Worm (Caenorhabditis elegans) whole organism, L3 larva: ENCODE measurements around the gene dyf-19.
A peak's percentile ranks its signal among the peaks of the same experiment; 100 is the strongest.

Experiments
- R02D3.7 ChIP-seq: fragments of 150-350 bp; optimal IDR thresholded peaks from 2 replicates; lab custom pipeline; 2014; ENCODE audit warnings: missing biosample characterization, missing genetic modification characterization
- ZK546.5 ChIP-seq: sonication (generic microtip); optimal IDR thresholded peaks from 2 replicates; lab custom pipeline; 2017; ENCODE audit warnings: missing biosample characterization, missing genetic modification characterization
- aly-2 ChIP-seq: fragments of 150-350 bp; optimal IDR thresholded peaks from 2 replicates; lab custom pipeline; 2014; ENCODE audit warnings: missing biosample characterization, missing genetic modification characterization
- ama-1 ChIP-seq: fragments of 150-350 bp; optimal IDR thresholded peaks from 2 replicates; lab custom pipeline; 2018
- ceh-16 ChIP-seq: sonication (generic microtip); optimal IDR thresholded peaks from 2 replicates; lab custom pipeline; 2017; ENCODE audit warnings: missing biosample characterization, missing genetic modification characterization
- ceh-28 ChIP-seq: fragments of 150-350 bp; optimal IDR thresholded peaks from 2 replicates; lab custom pipeline; 2014; ENCODE audit warnings: missing biosample characterization, missing genetic modification reagents, missing genetic modification characterization
- ceh-82 ChIP-seq: fragments of 150-350 bp; optimal IDR thresholded peaks from 2 replicates; lab custom pipeline; 2014; ENCODE audit warnings: missing biosample characterization, missing genetic modification characterization
- ceh-9 ChIP-seq: sonication (generic microtip); optimal IDR thresholded peaks from 2 replicates; lab custom pipeline; 2018; ENCODE audit warnings: missing biosample characterization, missing genetic modification characterization
- daf-12 ChIP-seq: fragments of 150-350 bp; optimal IDR thresholded peaks from 2 replicates; lab custom pipeline; 2014; ENCODE audit warnings: missing biosample characterization, missing genetic modification reagents, missing genetic modification characterization
- egl-27 ChIP-seq: sonication (generic microtip); optimal IDR thresholded peaks from 4 replicates; lab custom pipeline; 2017; ENCODE audit warnings: missing biosample characterization, missing genetic modification reagents, missing genetic modification characterization
- egl-5 ChIP-seq: fragments of 150-350 bp; optimal IDR thresholded peaks from 2 replicates; lab custom pipeline; 2017; ENCODE audit warnings: missing biosample characterization, missing genetic modification reagents, missing genetic modification characterization, inconsistent platforms
- elt-1 ChIP-seq: fragments of 150-350 bp; optimal IDR thresholded peaks from 2 replicates; lab custom pipeline; 2014; ENCODE audit warnings: missing biosample characterization, missing genetic modification characterization
- elt-2 ChIP-seq: sonication (generic microtip); optimal IDR thresholded peaks from 2 replicates; lab custom pipeline; 2016; ENCODE audit warnings: missing genetic modification reagents, mild to moderate bottlenecking, missing genetic modification characterization, missing compliant biosample characterization
- elt-3 ChIP-seq, 3 experiments: fragments of 150-350 bp in 1 of 3; sonication (generic microtip) in 2 of 3; optimal IDR thresholded peaks; 2 replicates in 2 of 3; 4 replicates in 1 of 3; lab custom pipeline; 2014 to 2017; ENCODE audit warnings: missing biosample characterization in 3 of 3, missing genetic modification characterization in 3 of 3
- eor-1 ChIP-seq, 2 experiments: fragments of 150-350 bp; optimal IDR thresholded peaks; 2 replicates each; lab custom pipeline; 2014 to 2018; ENCODE audit warnings: missing biosample characterization in 2 of 2, missing genetic modification characterization in 2 of 2
- fkh-10 ChIP-seq: sonication (generic microtip); optimal IDR thresholded peaks from 2 replicates; lab custom pipeline; 2017; ENCODE audit warnings: missing biosample characterization, missing genetic modification reagents, missing genetic modification characterization
- fkh-2 ChIP-seq: fragments of 150-350 bp; optimal IDR thresholded peaks from 2 replicates; lab custom pipeline; 2014; ENCODE audit warnings: missing biosample characterization, missing genetic modification reagents, missing genetic modification characterization
- fos-1 ChIP-seq: fragments of 150-350 bp; optimal IDR thresholded peaks from 2 replicates; lab custom pipeline; 2014; ENCODE audit warnings: missing biosample characterization, missing genetic modification characterization
- hmg-11 ChIP-seq: sonication (generic microtip); optimal IDR thresholded peaks from 2 replicates; lab custom pipeline; 2016; ENCODE audit warnings: missing genetic modification characterization, missing compliant biosample characterization
- jun-1 ChIP-seq: fragments of 150-350 bp; optimal IDR thresholded peaks from 2 replicates; lab custom pipeline; 2014; ENCODE audit warnings: missing biosample characterization, missing genetic modification reagents, missing genetic modification characterization
- lin-15B ChIP-seq: fragments of 150-350 bp; optimal IDR thresholded peaks from 2 replicates; lab custom pipeline; 2014; ENCODE audit warnings: missing biosample characterization, missing genetic modification characterization
- lin-39 ChIP-seq: fragments of 150-350 bp; optimal IDR thresholded peaks from 2 replicates; lab custom pipeline; 2018; ENCODE audit warnings: missing biosample characterization, missing genetic modification reagents, missing genetic modification characterization
- lsy-12 ChIP-seq: sonication (generic microtip); optimal IDR thresholded peaks from 2 replicates; lab custom pipeline; 2016; ENCODE audit warnings: mild to moderate bottlenecking, missing genetic modification characterization, missing compliant biosample characterization
- mdl-1 ChIP-seq: fragments of 150-350 bp; optimal IDR thresholded peaks from 2 replicates; lab custom pipeline; 2014; ENCODE audit warnings: missing biosample characterization, missing genetic modification characterization
- mml-1 ChIP-seq: fragments of 150-350 bp; sonication (generic microtip); optimal IDR thresholded peaks from 3 replicates; lab custom pipeline; 2014; ENCODE audit warnings: missing biosample characterization, missing genetic modification characterization
- nfya-1 ChIP-seq: sonication (generic microtip); optimal IDR thresholded peaks from 2 replicates; lab custom pipeline; 2017; ENCODE audit warnings: missing genetic modification characterization, mild to moderate bottlenecking, missing compliant biosample characterization, antibody characterized with exemption, moderate library complexity; ENCODE audit not compliant: insufficient read depth
- nhr-11 ChIP-seq: fragments of 150-350 bp; optimal IDR thresholded peaks from 2 replicates; lab custom pipeline; 2014; ENCODE audit warnings: missing biosample characterization, missing genetic modification characterization
- nhr-12 ChIP-seq: fragments of 150-350 bp; optimal IDR thresholded peaks from 2 replicates; lab custom pipeline; 2014; ENCODE audit warnings: missing biosample characterization, missing genetic modification characterization
- nhr-23 ChIP-seq: fragments of 150-350 bp; optimal IDR thresholded peaks from 2 replicates; lab custom pipeline; 2014; ENCODE audit warnings: missing biosample characterization, missing genetic modification reagents, missing genetic modification characterization
- nhr-237 ChIP-seq: fragments of 150-350 bp; optimal IDR thresholded peaks from 2 replicates; lab custom pipeline; 2014; ENCODE audit warnings: missing biosample characterization, missing genetic modification characterization
- nhr-25 ChIP-seq: sonication (generic microtip); optimal IDR thresholded peaks from 2 replicates; lab custom pipeline; 2017; ENCODE audit warnings: missing biosample characterization, missing genetic modification characterization
- nhr-28 ChIP-seq: fragments of 150-350 bp; optimal IDR thresholded peaks from 2 replicates; lab custom pipeline; 2014; ENCODE audit warnings: missing biosample characterization, missing genetic modification characterization
- nhr-43 ChIP-seq: sonication (generic microtip); optimal IDR thresholded peaks from 2 replicates; lab custom pipeline; 2016; ENCODE audit warnings: mild to moderate bottlenecking, missing genetic modification characterization, missing compliant biosample characterization; ENCODE audit not compliant: poor library complexity, severe bottlenecking
- nhr-67 ChIP-seq: fragments of 150-350 bp; optimal IDR thresholded peaks from 2 replicates; lab custom pipeline; 2014; ENCODE audit warnings: missing biosample characterization, missing genetic modification characterization
- nhr-76 ChIP-seq: fragments of 150-350 bp; sonication (generic microtip); optimal IDR thresholded peaks from 5 replicates; lab custom pipeline; 2014; ENCODE audit warnings: missing biosample characterization, missing genetic modification characterization
- nhr-77 ChIP-seq: fragments of 150-350 bp; optimal IDR thresholded peaks from 2 replicates; lab custom pipeline; 2014; ENCODE audit warnings: missing biosample characterization, missing genetic modification characterization
- pha-4 ChIP-seq: fragments of 150-350 bp; optimal IDR thresholded peaks from 2 replicates; lab custom pipeline; 2014; ENCODE audit warnings: missing biosample characterization, missing genetic modification reagents, missing genetic modification characterization
- pqm-1 ChIP-seq: fragments of 150-350 bp; optimal IDR thresholded peaks from 2 replicates; lab custom pipeline; 2017; ENCODE audit warnings: missing biosample characterization, missing genetic modification characterization, inconsistent platforms
- sea-2 ChIP-seq: fragments of 150-350 bp; sonication (generic microtip); optimal IDR thresholded peaks from 4 replicates; lab custom pipeline; 2014; ENCODE audit warnings: missing biosample characterization, missing genetic modification reagents, missing genetic modification characterization
- skn-1 ChIP-seq: fragments of 150-350 bp; optimal IDR thresholded peaks from 2 replicates; lab custom pipeline; 2014; ENCODE audit warnings: missing biosample characterization, missing genetic modification characterization
- snpc-4 ChIP-seq: fragments of 150-350 bp; optimal IDR thresholded peaks from 2 replicates; lab custom pipeline; 2014; ENCODE audit warnings: missing biosample characterization, missing genetic modification characterization
- tbx-2 ChIP-seq: sonication (generic microtip); optimal IDR thresholded peaks from 2 replicates; lab custom pipeline; 2016; ENCODE audit warnings: mild to moderate bottlenecking, missing genetic modification characterization, missing compliant biosample characterization
- unc-39 ChIP-seq: sonication (generic microtip); optimal IDR thresholded peaks from 4 replicates; lab custom pipeline; 2017; ENCODE audit warnings: missing biosample characterization, missing genetic modification characterization
- unc-62 ChIP-seq: fragments of 150-350 bp; sonication (generic microtip); optimal IDR thresholded peaks from 4 replicates; lab custom pipeline; 2014; ENCODE audit warnings: missing biosample characterization, missing genetic modification reagents, missing genetic modification characterization
- zag-1 ChIP-seq: fragments of 150-350 bp; optimal IDR thresholded peaks from 2 replicates; lab custom pipeline; 2014; ENCODE audit warnings: missing biosample characterization, missing genetic modification characterization
- ztf-11 ChIP-seq: fragments of 150-350 bp; optimal IDR thresholded peaks from 2 replicates; lab custom pipeline; 2014; ENCODE audit warnings: missing biosample characterization, missing genetic modification characterization
- ztf-4 ChIP-seq: fragments of 150-350 bp; optimal IDR thresholded peaks from 2 replicates; lab custom pipeline; 2014; ENCODE audit warnings: missing biosample characterization, missing genetic modification characterization

Gene dyf-19

DNA sequence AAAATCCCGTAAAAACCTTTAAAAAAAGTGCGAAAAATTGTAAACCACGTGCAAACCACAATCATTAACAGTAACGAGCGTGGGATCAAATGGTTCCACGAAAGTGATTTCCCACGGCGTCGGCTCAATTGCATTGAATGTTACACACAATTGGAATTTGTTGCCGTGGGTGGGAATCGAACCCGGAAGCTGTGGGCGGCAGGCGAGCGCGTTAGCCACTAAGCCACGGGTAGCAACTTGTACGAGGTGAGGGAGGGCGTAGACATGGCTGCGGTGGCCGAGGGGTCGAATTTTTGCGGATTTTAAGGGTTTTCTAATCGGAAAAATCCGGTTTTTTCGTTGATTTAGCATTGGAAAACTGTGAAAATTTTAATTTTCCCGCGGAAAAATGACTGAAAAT lies 18.2 kb downstream of the dyf-19 start:
- peak; percentile 50 for TF ChIP-seq snpc-4 (tag; lab: Kevin White, UChicago)
- TF ChIP-seq fkh-10 (GFP tag; lab: Kevin White, UChicago) = no peak
- no peak for TF ChIP-seq nhr-12 (tag; lab: Kevin White, UChicago)
- TF ChIP-seq elt-2 (tag; lab: Kevin White, UChicago) = peak; percentile 64
- TF ChIP-seq skn-1 = peak; percentile 53
- no peak for TF ChIP-seq eor-1 (tag; optimal IDR thresholded peaks at IDR 0.05; lab: Kevin White, UChicago)
- no peak for TF ChIP-seq mdl-1
- peak; percentile 30 for TF ChIP-seq R02D3.7
- TF ChIP-seq lin-15B (tag; lab: Kevin White, UChicago) = peak; percentile 55
- peak; percentile 12 for TF ChIP-seq daf-12 (tag; lab: Kevin White, UChicago)
- TF ChIP-seq nhr-28 = no peak
- TF ChIP-seq lin-39 (tag; lab: Kevin White, UChicago) = peak; percentile 94
- peak; percentile 71 for TF ChIP-seq nhr-25 (tag; lab: Kevin White, UChicago)
- TF ChIP-seq hmg-11 (tag; lab: Kevin White, UChicago) = peak; percentile 90
- TF ChIP-seq mml-1 = no peak
- no peak for TF ChIP-seq fkh-2 (tag; lab: Kevin White, UChicago)
- peak; percentile 69 for TF ChIP-seq ama-1 (lab: Kevin White, UChicago)
- TF ChIP-seq pha-4 = peak; percentile 57
- no peak for TF ChIP-seq zag-1 (tag; lab: Kevin White, UChicago)
- peak in 1 of 3 experiments; percentile 43 for TF ChIP-seq elt-3 (tag; optimal IDR thresholded peaks at IDR 0.05; lab: Kevin White, UChicago)
- TF ChIP-seq nhr-77 (tag; lab: Kevin White, UChicago) = peak; percentile 45
- TF ChIP-seq unc-39 (tag; lab: Kevin White, UChicago) = no peak
- TF ChIP-seq ceh-16 (tag; lab: Kevin White, UChicago) = no peak
- TF ChIP-seq nhr-237 (tag; lab: Kevin White, UChicago) = no peak
- TF ChIP-seq unc-62 (GFP tag; lab: Kevin White, UChicago) = no peak
- no peak for TF ChIP-seq ZK546.5 (tag; lab: Kevin White, UChicago)
- peak; percentile 59 for TF ChIP-seq ceh-28 (tag; lab: Kevin White, UChicago)
- peak; percentile 82 for TF ChIP-seq tbx-2 (tag; lab: Kevin White, UChicago)
- peak; percentile 64 for TF ChIP-seq ceh-82 (tag; lab: Kevin White, UChicago)
- no peak for TF ChIP-seq nhr-67 (tag; lab: Kevin White, UChicago)
- no peak for TF ChIP-seq fos-1 (tag; lab: Kevin White, UChicago)
- no peak for TF ChIP-seq sea-2 (GFP tag; lab: Kevin White, UChicago)
- peak; percentile 67 for TF ChIP-seq egl-5 (tag; lab: Kevin White, UChicago)
- TF ChIP-seq elt-1 (tag; lab: Kevin White, UChicago) = no peak
- peak; percentile 87 for TF ChIP-seq lsy-12 (tag; lab: Kevin White, UChicago)
- TF ChIP-seq nhr-23 (tag; lab: Kevin White, UChicago) = peak; percentile 67
- TF ChIP-seq ztf-4 (tag; lab: Kevin White, UChicago) = peak; percentile 41
- TF ChIP-seq jun-1 (tag; lab: Kevin White, UChicago) = peak; percentile 79
- peak; percentile 46 for TF ChIP-seq nhr-11 (tag; lab: Kevin White, UChicago)
- TF ChIP-seq aly-2 = no peak
- no peak for TF ChIP-seq ceh-9 (tag; lab: Kevin White, UChicago)
- peak; percentile 90 for TF ChIP-seq nhr-43 (tag; lab: Kevin White, UChicago)
- no peak for TF ChIP-seq ztf-11
- peak; percentile 84 for TF ChIP-seq egl-27
- TF ChIP-seq nfya-1 (tag; lab: Kevin White, UChicago) = peak; percentile 81
- no peak for TF ChIP-seq pqm-1 (tag; lab: Kevin White, UChicago)
- TF ChIP-seq nhr-76 (tag; lab: Kevin White, UChicago) = no peak
